Worm (Caenorhabditis elegans) whole organism, L4/young adult: ENCODE measurements around the gene col-93.

Experiments
- W03F9.2 ChIP-seq: fragments of 150-350 bp; optimal IDR thresholded peaks from 2 replicates; lab custom pipeline; 2014; ENCODE audit warnings: missing biosample characterization, missing genetic modification characterization
- dao-5 ChIP-seq: sonication (generic microtip); optimal IDR thresholded peaks from 2 replicates; lab custom pipeline; 2016; ENCODE audit warnings: missing genotype, missing genetic modification characterization, moderate library complexity, missing compliant biosample characterization
- him-1 ChIP-seq: sonication (generic microtip); optimal IDR thresholded peaks from 2 replicates; lab custom pipeline; 2016; ENCODE audit warnings: missing genotype, missing genetic modification reagents, missing genetic modification characterization, missing compliant biosample characterization

Gene col-93

DNA sequence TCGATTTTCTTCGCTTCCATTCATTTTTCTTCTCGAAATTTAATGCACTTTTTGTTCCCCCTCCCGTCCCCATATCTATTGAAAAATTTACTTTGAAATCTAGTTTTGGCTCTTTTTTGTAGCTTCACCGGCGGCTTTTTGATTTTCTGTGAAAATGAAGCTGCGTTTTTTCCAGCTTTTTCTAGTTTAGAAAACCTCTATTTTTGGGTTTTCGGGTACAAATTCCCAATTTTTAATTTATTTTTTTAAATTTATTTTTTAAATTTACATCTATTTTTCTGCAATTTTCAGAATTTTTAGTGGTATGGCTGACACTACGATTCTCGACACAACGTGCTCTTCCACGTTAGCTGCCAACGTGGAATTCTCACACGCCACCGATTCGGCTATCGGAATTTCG is 38.3 kb downstream of the col-93 start, which contains the start of gene strd-1:
Gene strd-1, plus strand, starts transcription at position 301 of the 400 bp plus-strand sequence.
- TF ChIP-seq dao-5 (no peak), him-1 (no peak), W03F9.2 (tag; lab: Kevin White, UChicago) (no peak)

ce11 chrIII:10945537-10945936 is 39.9 kb downstream of the col-93 start:
- no peak for TF ChIP-seq W03F9.2 (tag; lab: Kevin White, UChicago)
- no peak for TF ChIP-seq dao-5
- TF ChIP-seq him-1 = no peak

DNA sequence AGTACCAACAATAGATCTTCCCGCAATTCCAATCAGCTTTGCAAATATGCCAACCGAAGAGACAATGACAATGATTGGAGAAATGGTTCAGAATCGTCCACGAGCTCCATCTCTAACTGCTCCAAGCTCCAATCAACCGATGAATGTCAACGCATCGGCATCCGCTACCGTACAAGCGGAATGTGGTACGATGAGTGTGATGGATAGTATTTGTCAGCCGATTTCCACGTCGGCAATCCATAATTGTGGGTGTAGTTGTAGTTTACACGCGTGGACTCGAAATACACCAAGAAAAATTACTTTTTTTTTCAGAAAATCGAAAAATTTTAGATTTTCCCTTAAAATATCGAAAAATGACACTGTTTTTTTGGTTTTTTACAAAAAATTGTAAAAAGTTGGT is 42.5 kb downstream of the col-93 start:
- TF ChIP-seq W03F9.2 (tag; lab: Kevin White, UChicago) = no peak
- no peak for TF ChIP-seq dao-5
- TF ChIP-seq him-1 = no peak

DNA sequence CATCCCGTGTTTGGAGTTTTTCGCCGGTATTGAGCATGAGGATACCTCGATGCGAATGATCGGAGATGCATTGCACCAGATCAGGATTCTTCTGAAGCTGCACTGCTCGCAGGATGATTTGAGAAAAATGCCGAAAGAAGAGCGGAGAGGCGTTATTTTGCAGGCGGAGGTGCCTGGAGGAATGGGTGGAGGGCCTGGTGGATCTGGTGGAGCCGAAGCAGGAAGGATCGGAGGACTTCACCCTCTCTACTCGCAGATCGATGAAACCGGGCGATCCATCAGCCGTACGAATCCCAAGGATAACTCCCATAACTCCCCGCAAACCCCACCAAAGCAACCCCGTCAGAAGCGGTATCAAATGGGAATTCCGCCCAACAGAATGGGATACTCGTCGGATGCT is 46.2 kb downstream of the col-93 start:
- TF ChIP-seq him-1 = no peak
- TF ChIP-seq dao-5 = no peak
- no peak for TF ChIP-seq W03F9.2 (tag; lab: Kevin White, UChicago)

DNA sequence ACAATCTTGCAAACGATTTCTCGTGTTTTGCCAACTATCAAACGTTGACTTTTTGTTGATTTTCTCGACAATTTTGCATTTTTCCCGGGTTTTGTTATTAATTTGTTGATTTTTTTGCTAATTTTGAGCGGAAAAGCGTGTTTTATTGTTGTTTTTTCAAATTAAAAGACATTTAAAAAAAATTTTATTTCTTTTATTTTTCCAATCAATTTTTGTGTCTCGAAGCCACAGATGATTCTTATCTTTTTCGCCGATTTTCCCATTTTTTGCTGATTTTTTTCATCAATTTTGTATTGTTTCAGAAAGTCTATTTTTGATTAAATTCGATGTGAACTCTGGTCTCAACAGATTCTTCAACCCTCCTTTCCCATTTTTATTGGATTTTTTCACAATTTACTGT is 49.5 kb downstream of the col-93 start, which contains the start of gene rle-1:
Gene rle-1, plus strand, starts transcription at position 301 of the 400 bp plus-strand sequence.
- TF ChIP-seq dao-5 = no peak
- TF ChIP-seq W03F9.2 (tag; lab: Kevin White, UChicago) = no peak
